Worm (Caenorhabditis elegans) whole organism, L4 larva: ENCODE measurements around the gene chil-19.

Experiments used
- D1046.2 ChIP-seq: fragments of 200-800 bp; sonication (Bioruptor generic); IDR thresholded peaks from 2 replicates; pipeline ENCODE4 v1.3.6; 2022; ENCODE audit warnings: missing genetic modification characterization, missing compliant biosample characterization
- F26F4.8 ChIP-seq: fragments of 200-800 bp; sonication (Bioruptor generic); conservative IDR thresholded peaks from 2 replicates; pipeline ENCODE4 v1.3.6; 2022; ENCODE audit warnings: missing genetic modification characterization, missing compliant biosample characterization
- T26A8.4 ChIP-seq: fragments of 200-800 bp; sonication (Bioruptor generic); IDR thresholded peaks from 2 replicates; pipeline ENCODE4 v1.3.6; 2022; ENCODE audit warnings: missing genetic modification characterization, missing compliant biosample characterization
- Y5F2A.4 ChIP-seq: fragments of 200-800 bp; sonication (Bioruptor generic); optimal IDR thresholded peaks from 2 replicates; lab custom pipeline; 2018; ENCODE audit warnings: mild to moderate bottlenecking, missing genetic modification characterization, missing compliant biosample characterization
- aly-2 ChIP-seq: sonication (generic microtip); optimal IDR thresholded peaks from 2 replicates; lab custom pipeline; 2018; ENCODE audit warnings: missing biosample characterization, missing genetic modification characterization
- ceh-32 ChIP-seq: sonication (generic microtip); optimal IDR thresholded peaks from 2 replicates; lab custom pipeline; 2016; ENCODE audit warnings: mild to moderate bottlenecking, missing genetic modification characterization, missing compliant biosample characterization; ENCODE audit not compliant: poor library complexity
- ceh-44 ChIP-seq: fragments of 200-800 bp; sonication (Bioruptor generic); IDR thresholded peaks from 2 replicates; pipeline ENCODE4 v1.3.6; 2022; ENCODE audit warnings: missing genetic modification reagents, missing genetic modification characterization, missing compliant biosample characterization
- ctbp-1 ChIP-seq: fragments of 200-800 bp; sonication (Bioruptor generic); IDR thresholded peaks from 2 replicates; pipeline ENCODE4 v1.3.6; 2022; ENCODE audit warnings: missing genetic modification reagents, missing genetic modification characterization, missing compliant biosample characterization
- daf-8 ChIP-seq: fragments of 200-800 bp; sonication (Bioruptor generic); IDR thresholded peaks from 2 replicates; pipeline ENCODE4 v1.3.6; 2022; ENCODE audit warnings: missing genetic modification characterization, missing compliant biosample characterization
- dmd-6 ChIP-seq: fragments of 200-800 bp; sonication (Bioruptor generic); IDR thresholded peaks from 2 replicates; pipeline ENCODE4 v1.3.6; 2022; ENCODE audit warnings: missing genetic modification reagents, missing genetic modification characterization, missing compliant biosample characterization
- dpl-1 ChIP-seq: fragments of 150-350 bp; optimal IDR thresholded peaks from 2 replicates; lab custom pipeline; 2014; ENCODE audit warnings: missing biosample characterization, missing genetic modification reagents, missing genetic modification characterization
- dve-1 ChIP-seq: sonication (generic microtip); optimal IDR thresholded peaks from 2 replicates; lab custom pipeline; 2017; ENCODE audit warnings: antibody characterized with exemption, mild to moderate bottlenecking, missing genetic modification characterization, missing compliant biosample characterization; ENCODE audit not compliant: insufficient read depth
- egl-43 ChIP-seq: fragments of 200-800 bp; sonication (Bioruptor generic); IDR thresholded peaks from 2 replicates; pipeline ENCODE4 v1.3.6; 2022; ENCODE audit warnings: missing genetic modification reagents, missing genetic modification characterization, missing compliant biosample characterization
- fos-1 ChIP-seq: fragments of 150-350 bp; optimal IDR thresholded peaks from 2 replicates; lab custom pipeline; 2014; ENCODE audit warnings: missing biosample characterization, missing genetic modification characterization
- hif-1 ChIP-seq, 2 experiments: sonication (generic microtip); optimal IDR thresholded peaks; 2 replicates each; lab custom pipeline; 2016 to 2017; ENCODE audit warnings: missing compliant biosample characterization in 2 of 2, missing genetic modification characterization in 2 of 2, missing genetic modification reagents in 2 of 2, missing genotype in 2 of 2, mild to moderate bottlenecking in 1 of 2
- hlh-11 ChIP-seq: fragments of 200-800 bp; sonication (Bioruptor generic); optimal IDR thresholded peaks from 2 replicates; lab custom pipeline; 2018; ENCODE audit warnings: mild to moderate bottlenecking, missing genetic modification characterization, missing compliant biosample characterization
- hlh-30 ChIP-seq: sonication (generic microtip); optimal IDR thresholded peaks from 2 replicates; lab custom pipeline; 2017; ENCODE audit warnings: antibody characterized with exemption, mild to moderate bottlenecking, missing genetic modification characterization, missing compliant biosample characterization; ENCODE audit not compliant: insufficient read depth
- hmg-1.1 ChIP-seq: fragments of 200-800 bp; sonication (Bioruptor generic); IDR thresholded peaks from 2 replicates; pipeline ENCODE4 v1.3.6; 2022; ENCODE audit warnings: missing genetic modification reagents, missing genetic modification characterization, missing compliant biosample characterization
- jun-1 ChIP-seq: fragments of 150-350 bp; optimal IDR thresholded peaks from 2 replicates; lab custom pipeline; 2014; ENCODE audit warnings: missing biosample characterization, missing genetic modification reagents, missing genetic modification characterization
- lim-7 ChIP-seq: fragments of 200-800 bp; sonication (Bioruptor generic); IDR thresholded peaks from 2 replicates; pipeline ENCODE4 v1.3.6; 2022; ENCODE audit warnings: missing genetic modification characterization, missing compliant biosample characterization
- lin-1 ChIP-seq: fragments of 200-800 bp; sonication (Bioruptor generic); IDR thresholded peaks from 2 replicates; pipeline ENCODE4 v1.3.6; 2022; ENCODE audit warnings: missing genetic modification reagents, missing genetic modification characterization, missing compliant biosample characterization
- lin-29 ChIP-seq: fragments of 200-800 bp; sonication (Bioruptor generic); IDR thresholded peaks from 2 replicates; pipeline ENCODE4 v1.3.6; 2022; ENCODE audit warnings: missing genetic modification reagents, missing genetic modification characterization, missing compliant biosample characterization
- madf-9 ChIP-seq: fragments of 200-800 bp; sonication (Bioruptor generic); conservative IDR thresholded peaks from 2 replicates; pipeline ENCODE4 v1.3.6; 2022; ENCODE audit warnings: missing genetic modification reagents, missing genetic modification characterization, missing compliant biosample characterization
- mep-1 ChIP-seq: fragments of 150-350 bp; sonication (generic microtip); optimal IDR thresholded peaks from 3 replicates; lab custom pipeline; 2014; ENCODE audit warnings: missing biosample characterization, missing genetic modification characterization
- mes-2 ChIP-seq: sonication (generic microtip); optimal IDR thresholded peaks from 2 replicates; lab custom pipeline; 2016; ENCODE audit warnings: missing genotype, mild to moderate bottlenecking, missing genetic modification characterization, missing compliant biosample characterization; ENCODE audit not compliant: poor library complexity, severe bottlenecking
- mxl-2 ChIP-seq: fragments of 200-800 bp; sonication (Bioruptor generic); conservative IDR thresholded peaks from 2 replicates; pipeline ENCODE4 v1.3.6; 2022; ENCODE audit warnings: missing genetic modification reagents, missing genetic modification characterization, missing compliant biosample characterization
- mxl-3 ChIP-seq: fragments of 200-800 bp; sonication (Bioruptor generic); optimal IDR thresholded peaks from 2 replicates; lab custom pipeline; 2018; ENCODE audit warnings: mild to moderate bottlenecking, missing genetic modification characterization, missing compliant biosample characterization
- nhr-28 ChIP-seq: fragments of 150-350 bp; optimal IDR thresholded peaks from 2 replicates; lab custom pipeline; 2014; ENCODE audit warnings: missing biosample characterization, missing genetic modification characterization
- nhr-41 ChIP-seq: fragments of 200-800 bp; sonication (Bioruptor generic); IDR thresholded peaks from 2 replicates; pipeline ENCODE4 v1.3.6; 2022; ENCODE audit warnings: missing genetic modification reagents, missing genetic modification characterization, missing compliant biosample characterization
- nhr-42 ChIP-seq: fragments of 200-800 bp; sonication (Bioruptor generic); IDR thresholded peaks from 2 replicates; pipeline ENCODE4 v1.3.6; 2022; ENCODE audit warnings: missing genetic modification characterization, missing compliant biosample characterization
- php-3 ChIP-seq: fragments of 200-800 bp; sonication (Bioruptor generic); IDR thresholded peaks from 2 replicates; pipeline ENCODE4 v1.3.6; 2022; ENCODE audit warnings: missing genetic modification reagents, missing genetic modification characterization, missing compliant biosample characterization
- pqm-1 ChIP-seq: sonication (generic microtip); optimal IDR thresholded peaks from 2 replicates; lab custom pipeline; 2017; ENCODE audit warnings: missing biosample characterization, missing genetic modification characterization
- set-16 ChIP-seq: fragments of 200-800 bp; sonication (Bioruptor generic); IDR thresholded peaks from 2 replicates; pipeline ENCODE4 v1.3.6; 2022; ENCODE audit warnings: missing genetic modification reagents, missing genetic modification characterization, missing compliant biosample characterization
- spr-1 ChIP-seq: sonication (generic microtip); optimal IDR thresholded peaks from 2 replicates; lab custom pipeline; 2016; ENCODE audit warnings: mild to moderate bottlenecking, missing genetic modification characterization, missing compliant biosample characterization
- tra-1 ChIP-seq: fragments of 200-800 bp; sonication (Bioruptor generic); IDR thresholded peaks from 2 replicates; pipeline ENCODE4 v1.3.6; 2022; ENCODE audit warnings: missing genetic modification reagents, missing genetic modification characterization, missing compliant biosample characterization
- unc-130 ChIP-seq: sonication (generic microtip); optimal IDR thresholded peaks from 2 replicates; lab custom pipeline; 2016; ENCODE audit warnings: missing genetic modification reagents, missing genetic modification characterization, missing compliant biosample characterization
- unc-62 ChIP-seq, 3 experiments: fragments of 150-350 bp in 1 of 3; sonication (generic microtip); optimal IDR thresholded peaks in 2 of 3; peaks in 1 of 3; 1 replicate in 1 of 3; 2 replicates in 2 of 3; lab custom pipeline; 2014 to 2017; ENCODE audit warnings: missing biosample characterization in 3 of 3, missing genetic modification characterization in 3 of 3, missing genetic modification reagents in 3 of 3, missing genotype in 1 of 3
- zag-1 ChIP-seq: fragments of 150-350 bp; optimal IDR thresholded peaks from 2 replicates; lab custom pipeline; 2014; ENCODE audit warnings: missing biosample characterization, missing genetic modification characterization
- zfp-2 ChIP-seq: sonication (generic microtip); optimal IDR thresholded peaks from 2 replicates; lab custom pipeline; 2016; ENCODE audit warnings: mild to moderate bottlenecking, missing genetic modification characterization, missing compliant biosample characterization
- zip-11 ChIP-seq: fragments of 200-800 bp; sonication (Bioruptor generic); IDR thresholded peaks from 2 replicates; pipeline ENCODE4 v1.3.6; 2022; ENCODE audit warnings: missing genetic modification characterization, missing compliant biosample characterization
- ztf-11 ChIP-seq: fragments of 150-350 bp; optimal IDR thresholded peaks from 2 replicates; lab custom pipeline; 2014; ENCODE audit warnings: missing biosample characterization, missing genetic modification characterization

The chil-19 gene

DNA sequence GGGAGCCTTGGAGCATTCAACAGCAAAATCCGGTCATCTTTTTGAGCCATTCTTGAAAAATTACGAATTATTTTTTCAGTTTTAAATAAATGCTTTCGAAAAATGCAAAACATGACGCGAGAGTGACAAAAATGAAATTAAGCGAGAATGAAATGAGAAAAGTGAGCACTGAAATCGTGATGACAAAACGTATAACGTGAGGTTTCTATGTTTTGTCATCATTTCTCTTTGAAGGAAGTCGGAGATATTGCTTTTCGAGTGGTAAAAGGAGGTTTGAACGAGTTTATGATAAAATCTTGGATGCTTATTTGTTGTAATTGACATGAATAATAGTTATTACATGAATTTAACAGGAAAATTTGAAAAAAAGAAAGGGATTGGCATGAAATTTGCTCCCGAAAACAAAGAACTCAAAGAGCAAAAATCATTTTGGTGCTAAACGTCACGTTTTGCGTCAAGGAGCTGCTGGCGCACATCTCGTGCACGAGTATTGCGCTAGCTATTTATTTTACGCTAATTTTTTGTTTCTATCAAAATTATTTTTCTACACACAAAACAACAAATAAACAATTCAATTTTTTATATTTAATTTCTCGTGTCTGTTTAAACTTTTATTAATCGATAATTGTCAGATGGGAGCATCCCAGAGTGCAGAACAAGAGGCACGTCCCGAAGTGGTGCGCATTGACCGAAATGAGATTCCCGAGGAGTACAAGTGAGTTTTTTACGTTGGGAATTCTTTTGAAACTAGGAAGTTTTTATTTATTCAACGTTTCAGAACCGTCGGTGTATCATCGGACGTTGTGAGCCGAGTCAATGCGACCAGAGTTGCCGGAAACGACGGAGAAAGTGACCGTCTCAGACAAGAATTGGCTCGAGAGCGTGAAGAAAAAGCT lies 37.6 kb downstream of the chil-19 start, which contains the start of the genes gss-1 and chch-3 (continued):
- TF ChIP-seq hmg-1.1 (GFP tag; lab: Robert Waterston, UW), result peak; percentile 38; the same call in 1 of the 2 replicates
- no peak for TF ChIP-seq ceh-32 (tag; lab: Kevin White, UChicago)
- TF ChIP-seq madf-9 (GFP tag; lab: Robert Waterston, UW), result no peak
- TF ChIP-seq mes-2 (tag; lab: Kevin White, UChicago), result peak; percentile 66
- no peak for TF ChIP-seq F26F4.8 (GFP tag; lab: Robert Waterston, UW)
- no peak for TF ChIP-seq daf-8 (GFP tag; lab: Robert Waterston, UW)
- no peak for TF ChIP-seq fos-1 (tag; lab: Kevin White, UChicago)
- TF ChIP-seq dve-1, result peak; percentile 69
- TF ChIP-seq jun-1 (tag; lab: Kevin White, UChicago), result no peak

DNA sequence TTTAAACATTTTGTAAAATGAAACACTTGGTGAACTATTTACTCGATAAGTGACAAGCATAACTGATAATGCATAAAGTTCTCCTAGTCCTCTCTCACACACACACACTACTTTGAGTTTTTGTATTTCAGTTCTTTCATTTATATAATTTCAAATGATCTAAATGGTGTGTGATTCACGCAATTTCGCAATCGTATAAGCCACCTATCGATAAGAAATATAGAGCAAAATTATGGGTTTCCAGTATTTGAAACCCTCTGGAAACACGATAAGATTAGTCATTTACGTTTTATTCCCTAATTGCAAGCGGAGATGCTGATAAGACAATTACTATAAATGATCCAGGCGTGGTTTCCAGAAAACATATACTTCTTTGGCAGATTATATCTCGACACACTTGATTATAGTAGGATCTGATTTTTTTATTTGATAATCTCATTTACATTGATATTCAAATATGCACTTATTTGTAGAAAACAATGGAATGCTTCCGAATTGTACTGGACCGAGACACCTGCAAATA lies 42.1 kb downstream of the chil-19 start, which contains the start of gene arrd-3:
arrd-3 (plus strand) TSS at position 473 of the 523 bp plus-strand sequence.
- TF ChIP-seq nhr-28 (tag; lab: Kevin White, UChicago) (peak; percentile 27), unc-62 (GFP tag; optimal IDR thresholded peaks at IDR 0.05 in 1 of 2; lab: Kevin White, UChicago) (peak in 1 of 2 experiments; percentile 58), unc-62 (tag; optimal IDR thresholded peaks at IDR 0.05; lab: Kevin White, UChicago) (no peak), aly-2 (tag; lab: Kevin White, UChicago) (no peak), php-3 (no peak), nhr-42 (GFP tag; lab: Robert Waterston, UW) (no peak), dve-1 (no peak), lin-29 (no peak), zfp-2 (tag; lab: Kevin White, UChicago) (no peak), pqm-1 (tag; lab: Kevin White, UChicago) (peak; percentile 75), nhr-41 (no peak), D1046.2 (GFP tag; lab: Robert Waterston, UW) (no peak), daf-8 (GFP tag; lab: Robert Waterston, UW) (no peak), dmd-6 (peak; percentile 29; the same call in 1 of the 2 replicates), ctbp-1 (GFP tag; lab: Robert Waterston, UW) (no peak), hlh-30 (tag; lab: Kevin White, UChicago) (no peak), hif-1 (tag; optimal IDR thresholded peaks at IDR 0.05; lab: Kevin White, UChicago) (no peak), spr-1 (tag; lab: Kevin White, UChicago) (no peak), lin-1 (GFP tag; lab: Robert Waterston, UW) (no peak), hlh-11 (tag; lab: Kevin White, UChicago) (peak; percentile 23), mxl-2 (GFP tag; lab: Robert Waterston, UW) (no peak), Y5F2A.4 (GFP tag; lab: Kevin White, UChicago) (no peak), madf-9 (GFP tag; lab: Robert Waterston, UW) (no peak), zip-11 (GFP tag; lab: Robert Waterston, UW) (no peak), lim-7 (GFP tag; lab: Robert Waterston, UW) (no peak), set-16 (GFP tag; lab: Robert Waterston, UW) (no peak)

ce11 chrII:9411497-9411896 lies 42.7 kb downstream of the chil-19 start, which contains the start of gene M176.9:
M176.9 (minus strand) TSS chrII:9411597.
- TF ChIP-seq ceh-44 (GFP tag; lab: Robert Waterston, UW) (no peak), unc-62 (GFP tag; optimal IDR thresholded peaks at IDR 0.05 in 1 of 2; lab: Kevin White, UChicago) (no peak), unc-62 (tag; optimal IDR thresholded peaks at IDR 0.05; lab: Kevin White, UChicago) (no peak), ztf-11 (tag; lab: Kevin White, UChicago) (no peak), mep-1 (no peak), T26A8.4 (GFP tag; lab: Robert Waterston, UW) (no peak), zag-1 (tag; lab: Kevin White, UChicago) (no peak), tra-1 (GFP tag; lab: Robert Waterston, UW) (no peak), dpl-1 (GFP tag; lab: Kevin White, UChicago) (no peak), egl-43 (GFP tag; lab: Robert Waterston, UW) (no peak), hlh-11 (tag; lab: Kevin White, UChicago) (no peak), unc-130 (GFP tag; lab: Kevin White, UChicago) (no peak), nhr-41 (no peak), mxl-3 (GFP tag; lab: Kevin White, UChicago) (no peak)
